Fruit fly (Drosophila melanogaster) whole organism, larva: Measurements from ENCODE around the gene Noc1.
A peak's percentile ranks its signal among the peaks of the same experiment; 100 is the strongest.

Source experiments
- noc ChIP-seq: fragments of 200-800 bp; sonication (Bioruptor generic); optimal IDR thresholded peaks from 3 replicates; lab custom pipeline; 2019; ENCODE audit warnings: missing biosample characterization, mild to moderate bottlenecking, missing genetic modification characterization, moderate library complexity

The Noc1 gene

DNA sequence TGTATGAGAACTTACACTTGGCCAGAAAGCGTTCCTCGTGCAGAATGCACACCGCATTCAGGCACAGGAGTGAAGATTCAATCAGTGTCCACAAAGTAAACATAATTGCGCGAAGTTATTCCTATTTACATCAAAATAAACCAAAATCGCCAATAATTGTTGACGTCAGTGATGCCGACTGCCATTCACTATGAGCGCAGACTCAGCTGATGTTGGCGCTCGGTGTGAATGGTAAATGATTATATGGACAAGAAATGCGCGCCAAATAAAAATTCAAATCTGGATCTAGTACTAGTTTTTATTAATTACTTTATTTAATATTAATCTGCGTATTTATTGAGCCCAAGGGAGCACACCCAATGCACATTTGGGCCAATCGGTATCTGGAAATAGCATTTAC lies 12.1 kb upstream of the Noc1 start, which contains the start of gene CG32069:
Gene CG32069 (minus strand): TSS at position 174 of the 400 bp plus-strand sequence.
- TF ChIP-seq noc = no peak

DNA sequence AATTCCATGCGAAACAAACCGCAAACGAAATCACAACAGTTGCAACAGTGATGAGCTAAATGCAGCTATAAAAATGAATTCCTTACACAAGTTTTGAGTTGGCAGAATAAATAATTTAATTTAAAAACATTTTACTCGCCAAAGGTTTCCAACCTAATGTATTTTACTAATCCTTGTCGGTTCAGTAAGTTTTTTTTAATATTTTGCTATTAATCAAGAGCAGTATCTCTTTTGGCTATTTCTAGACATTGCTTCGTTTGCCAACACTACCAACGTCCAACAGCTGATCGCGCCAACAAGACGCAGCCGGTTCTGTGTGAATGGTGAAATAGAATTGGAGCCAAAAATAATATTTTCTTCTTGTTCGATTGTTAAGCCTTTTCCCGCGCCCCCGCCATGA lies 9.9 kb upstream of the Noc1 start, which contains the start of the genes CG32075, CG45101 and SuUR:
Gene CG32075 (minus strand): TSS at position 253 of the 400 bp plus-strand sequence.
Gene CG45101 (plus strand): TSS at position 303 of the 400 bp plus-strand sequence.
Gene SuUR (plus strand): TSS at position 303 of the 400 bp plus-strand sequence.
- TF ChIP-seq noc = peak; percentile 79

DNA sequence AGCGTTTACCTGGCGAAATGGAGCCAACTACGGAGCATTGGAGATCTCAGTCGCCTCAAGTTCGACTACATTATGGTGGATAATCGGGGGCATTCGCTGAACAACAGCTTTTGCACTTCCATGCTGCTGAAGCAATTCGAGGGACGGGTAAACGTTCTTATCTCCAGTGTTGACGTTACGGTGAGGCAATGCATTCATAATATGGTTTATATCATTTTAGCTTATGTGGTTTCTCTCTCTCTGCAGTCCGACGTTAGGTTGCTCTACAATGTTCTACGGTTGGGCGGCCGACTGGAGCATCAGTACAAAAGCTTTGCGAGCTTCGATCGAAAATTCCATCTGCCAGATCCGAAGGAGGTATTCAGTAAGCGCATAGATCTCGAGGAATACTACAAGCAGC lies 8.7 kb upstream of the Noc1 start:
- no peak for TF ChIP-seq noc

DNA sequence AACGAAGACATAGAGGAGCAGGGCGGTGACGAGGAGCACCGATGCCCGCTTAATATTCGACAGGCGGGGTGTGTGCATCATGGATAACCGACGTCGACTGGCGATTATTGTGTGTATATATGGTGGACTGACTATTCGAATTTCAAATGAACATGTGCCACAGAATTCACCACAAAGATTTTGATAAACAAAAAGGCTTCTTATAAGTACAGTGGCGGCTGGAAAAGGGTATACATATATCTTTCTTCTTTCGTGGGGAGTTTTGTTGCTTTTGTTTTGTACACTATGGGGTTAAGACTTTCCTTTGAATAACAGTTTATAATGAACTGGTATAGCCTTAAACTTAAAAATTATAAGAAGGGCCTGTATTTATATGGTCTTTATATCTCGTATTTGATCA lies 4.8 kb upstream of the Noc1 start, which contains the start of gene CG6310:
Gene CG6310 (minus strand): TSS at position 101 of the 400 bp plus-strand sequence.
- TF ChIP-seq noc = no peak

DNA sequence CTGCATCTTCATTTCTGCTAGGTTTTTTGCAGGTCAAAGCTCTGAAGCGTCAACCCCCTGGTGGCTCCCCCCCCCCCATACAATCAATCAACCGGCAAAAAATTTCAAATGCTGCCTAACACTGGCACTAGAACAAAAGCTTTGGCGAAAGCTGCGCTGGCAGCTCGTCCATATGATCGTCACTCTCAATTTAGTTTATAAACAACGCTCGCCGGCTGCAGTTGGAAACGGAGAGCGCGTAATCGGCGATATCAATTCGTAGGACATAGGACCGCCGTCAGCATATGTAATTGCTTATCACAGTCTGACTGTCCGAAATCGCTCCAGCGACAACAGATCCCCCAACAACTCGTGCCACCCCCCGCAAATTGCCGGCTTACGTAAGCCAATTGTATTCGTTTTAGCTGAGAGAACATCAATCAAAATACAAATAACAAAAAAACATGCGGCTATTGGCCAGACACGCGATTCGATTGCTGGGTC lies 4.2 kb upstream of the Noc1 start, which contains the start of gene Mocs1:
Gene Mocs1 (plus strand): TSS at position 155 of the 483 bp plus-strand sequence.
- peak; percentile 67 for TF ChIP-seq noc

DNA sequence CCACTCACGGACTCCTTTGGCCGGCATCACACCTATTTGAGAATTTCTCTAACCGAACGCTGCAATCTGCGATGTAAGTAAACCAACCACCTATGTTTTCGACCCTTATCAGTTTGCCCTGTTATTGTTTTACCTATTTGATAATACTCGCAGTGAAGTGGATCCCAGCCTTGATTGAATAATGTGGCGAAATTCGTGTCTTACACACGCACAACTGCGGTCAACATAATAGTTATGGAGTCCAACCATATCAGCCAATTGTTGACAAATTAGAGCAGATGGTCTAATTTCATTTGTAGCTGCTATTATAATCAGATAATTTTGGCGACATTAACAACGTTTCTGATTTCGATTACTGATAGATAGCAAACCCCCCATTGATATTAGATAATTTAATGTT lies 3.5 kb upstream of the Noc1 start:
- no peak for TF ChIP-seq noc

DNA sequence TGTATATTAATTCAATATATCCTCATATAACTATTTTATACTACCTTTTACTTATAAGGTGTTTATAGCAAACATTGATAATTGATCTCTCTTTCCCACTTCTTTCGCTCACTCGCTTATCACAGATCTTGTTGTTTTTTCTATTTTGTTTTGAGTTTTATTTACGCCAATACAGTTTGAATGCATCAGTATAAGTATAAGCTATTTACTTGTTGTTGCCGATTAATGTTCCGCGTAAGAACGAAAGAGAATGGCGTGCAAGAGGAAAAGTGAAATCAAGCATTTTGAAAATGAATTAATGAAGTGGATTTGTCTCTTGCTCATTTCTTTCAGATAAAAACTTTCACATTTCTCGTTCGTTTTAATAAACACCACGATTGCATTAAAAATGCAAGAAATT lies 9.0 kb downstream of the Noc1 start:
- TF ChIP-seq noc = no peak

DNA sequence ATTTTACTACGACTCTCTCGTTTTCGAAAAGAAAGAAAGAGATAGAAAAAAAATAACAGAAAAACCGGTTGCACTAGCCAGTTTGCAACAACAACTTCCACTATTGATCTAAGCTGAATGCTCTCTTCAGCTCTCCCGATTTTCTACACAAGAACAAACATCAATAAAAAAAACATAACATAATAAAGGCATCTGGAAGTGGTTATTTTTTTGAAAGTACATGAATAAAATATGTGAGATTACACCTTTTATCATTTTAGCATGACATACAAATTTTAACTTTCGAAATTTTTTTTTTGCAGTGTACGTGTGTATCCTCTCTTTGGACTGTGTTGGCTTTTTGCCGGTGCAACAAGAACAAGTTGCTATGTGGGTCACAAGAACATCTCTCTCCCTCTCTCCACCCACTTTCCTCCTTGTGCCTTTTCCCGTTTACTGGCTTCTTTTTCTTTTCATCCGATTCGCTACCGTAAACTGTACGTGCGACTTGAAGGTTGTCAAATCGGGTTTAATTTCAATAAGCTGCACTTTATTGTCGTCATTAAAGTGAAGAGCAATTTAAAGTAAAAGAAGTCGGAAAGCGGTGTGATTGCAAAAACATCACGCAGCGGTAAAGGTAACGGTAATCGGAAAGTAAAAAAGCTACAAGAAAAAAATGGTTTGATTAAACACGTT lies 10.1 kb downstream of the Noc1 start:
- TF ChIP-seq noc = peak; percentile 93

DNA sequence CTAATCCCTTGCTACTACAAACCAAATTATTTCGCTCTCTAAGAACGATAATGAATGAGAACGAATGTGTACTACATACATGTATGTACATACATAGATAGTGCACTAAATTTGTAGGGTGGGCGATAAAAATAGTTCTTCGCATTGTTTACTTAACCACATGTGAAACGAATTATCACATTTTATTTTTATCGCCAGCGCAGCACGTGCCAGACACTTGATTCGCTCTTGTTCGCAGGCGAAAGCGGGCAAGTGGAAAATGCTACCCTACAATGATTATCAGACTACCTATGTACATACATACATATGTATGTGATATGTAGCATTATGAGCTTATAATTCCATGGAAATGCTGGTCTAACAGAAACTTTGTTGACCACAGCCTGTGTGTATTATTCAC lies 11.2 kb downstream of the Noc1 start:
- TF ChIP-seq noc = no peak

DNA sequence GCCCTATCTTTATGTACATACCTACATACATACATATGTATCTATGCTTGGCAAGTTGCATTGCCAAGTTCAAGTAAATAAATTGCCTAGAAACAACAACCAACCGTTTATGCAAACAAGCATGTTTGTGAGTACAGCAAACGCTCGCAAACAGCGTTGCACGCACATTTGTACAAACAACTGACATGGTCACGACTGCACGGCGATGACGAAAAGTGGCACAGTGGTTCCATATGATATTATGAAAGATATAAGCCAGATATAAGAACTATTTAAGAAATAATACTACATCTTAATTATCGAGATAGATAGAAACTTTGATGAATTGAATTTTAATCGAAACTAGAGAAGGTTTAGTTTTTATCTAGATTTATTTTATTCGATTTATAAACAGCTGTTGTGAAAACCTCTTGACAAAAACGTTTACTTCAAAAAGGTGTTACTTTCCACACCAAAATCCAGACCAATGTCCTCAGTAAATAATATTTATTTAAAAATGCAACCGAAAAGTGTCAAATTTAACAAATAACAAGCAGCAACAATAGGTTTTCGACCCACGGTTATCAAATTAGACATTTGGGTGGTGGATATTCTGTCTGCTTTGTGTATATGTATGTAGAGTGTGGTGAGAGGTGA lies 15.4 kb downstream of the Noc1 start:
- TF ChIP-seq noc = peak; percentile 81

DNA sequence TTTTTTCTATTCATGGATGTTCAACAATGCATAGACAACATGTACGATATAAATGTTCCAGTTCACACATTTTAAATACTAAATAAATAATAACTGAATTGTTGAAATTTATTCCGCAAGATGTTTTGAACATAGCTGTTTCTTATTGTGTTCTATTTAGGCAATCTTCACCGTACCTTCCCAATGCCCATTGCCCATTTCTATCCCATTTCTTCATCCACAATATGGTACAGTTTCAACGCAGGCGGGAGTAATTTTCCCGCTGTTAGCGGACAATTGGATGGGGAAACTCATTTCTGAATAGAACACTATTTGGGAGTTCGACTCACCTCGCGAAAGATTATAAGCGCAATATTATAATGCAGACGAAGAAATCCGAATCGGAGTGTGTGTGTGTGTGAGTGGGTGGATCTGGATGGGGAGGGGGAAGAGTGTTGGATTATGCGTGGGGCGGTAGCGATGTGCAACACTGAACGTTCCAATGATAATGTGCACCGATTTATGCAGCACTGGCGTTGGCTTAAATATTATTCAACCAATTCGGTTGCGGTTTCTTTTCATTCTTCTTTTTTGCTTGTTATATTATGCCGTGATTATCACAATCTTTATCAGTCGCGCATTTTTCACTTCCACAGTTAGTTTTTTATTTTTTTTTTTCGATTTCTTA lies 17.5 kb downstream of the Noc1 start:
- TF ChIP-seq noc = peak; percentile 1

DNA sequence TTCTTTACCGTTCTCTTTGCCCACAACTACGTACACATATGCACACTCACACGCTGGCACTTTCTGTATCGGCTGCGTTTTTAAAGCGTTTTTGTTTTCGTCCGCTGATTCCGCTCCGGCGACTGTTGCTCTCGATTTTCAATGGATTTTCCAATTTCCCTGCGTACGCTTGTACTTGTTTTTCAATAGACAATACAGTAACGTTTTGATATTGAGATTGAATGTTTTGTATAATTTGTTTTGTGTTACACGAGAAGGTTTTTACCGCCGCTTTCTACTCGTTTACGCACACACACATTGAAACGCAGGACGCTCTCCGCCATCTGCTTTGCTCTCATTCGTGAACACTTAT lies 18.0 kb downstream of the Noc1 start:
- TF ChIP-seq noc = no peak

DNA sequence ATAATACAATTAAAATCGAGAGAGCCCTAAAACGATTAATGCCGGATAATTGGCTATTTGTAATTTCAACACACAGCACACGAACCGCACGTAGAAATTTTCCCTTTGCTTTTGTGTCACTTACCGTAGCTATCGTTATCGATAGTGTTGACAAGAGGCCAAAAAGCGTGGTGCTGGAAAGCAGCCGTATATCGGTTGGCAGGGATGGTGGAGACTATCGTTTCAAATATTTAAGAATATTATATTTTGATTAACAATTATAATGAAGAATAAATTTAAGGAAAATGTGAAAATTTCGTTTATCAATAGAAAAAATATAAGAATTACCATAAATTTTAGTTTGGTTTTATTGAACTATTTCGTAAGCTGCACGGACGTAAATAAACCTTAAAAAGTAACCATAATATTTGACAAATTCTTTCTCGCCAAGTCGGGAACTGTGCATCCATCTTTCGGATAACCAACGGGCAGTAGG lies 18.5 kb downstream of the Noc1 start, which contains the start of gene JIL-1:
Gene JIL-1 (minus strand): TSS at position 148 of the 475 bp plus-strand sequence.
- TF ChIP-seq noc = peak; percentile 18

DNA sequence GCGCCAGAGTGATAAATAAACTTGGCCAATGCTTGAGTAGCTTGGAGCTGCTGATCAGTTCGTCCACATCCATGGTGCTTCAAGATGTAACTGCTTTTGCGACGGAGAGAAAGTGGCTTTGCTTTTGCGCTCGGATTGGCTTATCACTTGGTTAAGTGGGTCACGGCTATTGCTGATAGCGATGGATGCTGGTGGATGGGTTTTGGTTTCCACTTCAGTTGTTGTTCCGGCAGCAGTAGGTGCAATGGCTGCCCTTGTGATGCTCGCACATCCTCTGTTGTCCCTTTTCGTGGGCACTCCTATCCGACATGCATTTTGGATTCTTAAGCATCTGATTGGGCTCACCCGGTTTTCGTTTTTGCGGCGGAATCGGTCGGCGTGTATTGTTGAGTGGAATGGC lies 19.7 kb downstream of the Noc1 start:
- TF ChIP-seq noc = no peak

DNA sequence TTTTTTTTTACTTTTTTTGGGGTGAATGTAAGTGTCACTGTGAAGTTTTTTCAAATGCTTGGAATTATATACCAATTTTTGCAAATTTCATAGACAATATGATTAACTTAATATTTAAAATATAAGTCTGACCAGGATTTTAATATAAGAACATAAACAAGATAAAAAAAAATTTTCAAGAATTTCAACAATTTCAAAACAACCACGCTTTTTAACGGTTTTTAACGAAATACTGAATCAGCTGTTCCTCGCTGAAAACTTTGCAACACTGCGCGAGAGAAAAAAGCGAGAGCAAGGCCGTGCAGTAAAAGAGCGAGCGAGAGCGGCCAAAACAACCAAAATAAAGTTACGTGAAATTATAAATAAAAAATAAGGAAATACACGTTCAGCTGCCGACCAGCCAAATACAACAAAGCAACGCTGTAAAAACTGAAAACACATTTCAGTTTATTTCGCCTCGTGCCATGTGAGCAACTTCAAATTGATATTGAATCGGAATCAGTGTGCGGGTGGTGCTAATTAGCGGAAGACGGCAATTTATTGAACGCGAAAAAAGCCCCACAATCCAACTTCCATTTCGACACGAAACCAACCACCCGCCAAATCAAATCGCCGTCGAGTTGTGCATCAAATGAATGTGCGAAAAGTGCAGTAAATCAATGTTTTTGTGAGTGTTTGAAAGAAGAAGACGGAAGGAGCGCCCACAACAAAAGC lies 21.8 kb downstream of the Noc1 start, which contains the start of the genes CG46439, Iyd and CG33947:
Gene CG46439 (minus strand): TSS at position 51 of the 714 bp plus-strand sequence.
Gene Iyd (minus strand): TSS at position 51 of the 714 bp plus-strand sequence.
Gene CG33947 (plus strand): TSS at position 302 of the 714 bp plus-strand sequence.
- no peak for TF ChIP-seq noc
